Fruit fly (Drosophila melanogaster) Kc167 (cell line): ENCODE measurements around the gene CG43354.

Experiments
- Myc ChIP-seq: fragments of >200 bp; optimal IDR thresholded peaks from 2 replicates; lab custom pipeline; 2017; ENCODE audit warnings: missing external identifiers
- Sin3A ChIP-seq: fragments of >200 bp; optimal IDR thresholded peaks from 2 replicates; lab custom pipeline; 2018; ENCODE audit warnings: missing external identifiers
- h ChIP-seq: fragments of >200 bp; optimal IDR thresholded peaks from 3 replicates; lab custom pipeline; 2018; ENCODE audit warnings: missing external identifiers
- insv ChIP-seq: fragments of >200 bp; optimal IDR thresholded peaks from 3 replicates; lab custom pipeline; 2018; ENCODE audit warnings: missing external identifiers
- psq ChIP-seq: fragments of >200 bp; optimal IDR thresholded peaks from 2 replicates; lab custom pipeline; 2017; ENCODE audit warnings: missing external identifiers
- ttk ChIP-seq: sonication (Bioruptor generic); optimal IDR thresholded peaks from 2 replicates; lab custom pipeline; 2017; ENCODE audit warnings: missing external identifiers

Gene CG43354

DNA sequence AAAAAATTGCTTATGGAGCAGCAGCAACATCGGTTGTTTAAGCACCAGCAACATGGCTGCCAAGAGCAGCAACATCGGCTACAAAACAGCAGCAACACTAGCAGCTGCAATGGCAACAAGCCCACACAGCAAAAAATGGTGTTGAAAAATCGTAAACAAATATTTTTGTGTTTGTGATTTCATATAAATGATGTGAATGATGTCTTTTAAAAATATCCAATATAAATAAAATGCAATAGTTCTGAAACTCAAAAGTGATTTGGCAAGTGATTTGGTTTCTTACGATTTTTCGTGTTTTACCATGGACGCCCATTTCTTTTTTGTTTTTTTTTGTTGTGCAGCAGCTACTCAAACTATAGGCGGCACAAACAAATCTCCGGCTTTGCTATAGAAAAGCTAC, 22.4 kb upstream of the CG43354 start:
- no peak for TF ChIP-seq ttk (lab: Kevin White, UChicago)
- no peak for TF ChIP-seq h (lab: Kevin White, UChicago)
- TF ChIP-seq Sin3A = no peak
- no peak for TF ChIP-seq psq (lab: Kevin White, UChicago)
- TF ChIP-seq Myc = no peak
- TF ChIP-seq insv (lab: Kevin White, UChicago) = no peak

DNA sequence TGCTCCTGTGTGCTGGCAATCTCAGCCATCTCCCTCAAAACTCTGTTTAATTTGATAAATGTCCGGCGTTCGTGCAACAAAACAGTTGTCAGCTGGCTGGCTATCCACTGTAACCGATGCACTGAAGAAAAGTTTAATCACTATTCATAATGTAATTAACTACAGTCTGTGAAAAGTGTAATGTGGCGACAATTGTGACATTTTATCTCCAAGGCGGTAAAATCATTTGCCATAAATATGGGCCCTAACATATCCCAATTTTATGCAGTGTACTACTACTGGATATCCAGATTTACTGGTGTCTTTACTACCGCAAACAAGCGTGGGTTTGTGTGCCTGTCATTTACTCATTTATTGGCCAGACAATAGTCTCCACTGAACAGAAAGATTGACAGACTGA, 19.5 kb upstream of the CG43354 start:
- TF ChIP-seq insv (lab: Kevin White, UChicago) (no peak), Myc (no peak), Sin3A (no peak), ttk (lab: Kevin White, UChicago) (no peak), h (lab: Kevin White, UChicago) (no peak), psq (lab: Kevin White, UChicago) (no peak)

- no peak for TF ChIP-seq ttk (lab: Kevin White, UChicago)
- TF ChIP-seq psq (lab: Kevin White, UChicago) = no peak
- no peak for TF ChIP-seq Myc
- TF ChIP-seq insv (lab: Kevin White, UChicago) = no peak
- TF ChIP-seq h (lab: Kevin White, UChicago) = no peak
- TF ChIP-seq Sin3A = no peak
Observed at dm6 chr2L:18327592-18328078, 18.4 kb upstream of the CG43354 start.

dm6 chr2L:18327007-18327406, 17.8 kb upstream of the CG43354 start:
- TF ChIP-seq ttk (lab: Kevin White, UChicago) = no peak
- no peak for TF ChIP-seq insv (lab: Kevin White, UChicago)
- TF ChIP-seq Sin3A = no peak
- no peak for TF ChIP-seq h (lab: Kevin White, UChicago)
- no peak for TF ChIP-seq psq (lab: Kevin White, UChicago)
- TF ChIP-seq Myc = no peak

DNA sequence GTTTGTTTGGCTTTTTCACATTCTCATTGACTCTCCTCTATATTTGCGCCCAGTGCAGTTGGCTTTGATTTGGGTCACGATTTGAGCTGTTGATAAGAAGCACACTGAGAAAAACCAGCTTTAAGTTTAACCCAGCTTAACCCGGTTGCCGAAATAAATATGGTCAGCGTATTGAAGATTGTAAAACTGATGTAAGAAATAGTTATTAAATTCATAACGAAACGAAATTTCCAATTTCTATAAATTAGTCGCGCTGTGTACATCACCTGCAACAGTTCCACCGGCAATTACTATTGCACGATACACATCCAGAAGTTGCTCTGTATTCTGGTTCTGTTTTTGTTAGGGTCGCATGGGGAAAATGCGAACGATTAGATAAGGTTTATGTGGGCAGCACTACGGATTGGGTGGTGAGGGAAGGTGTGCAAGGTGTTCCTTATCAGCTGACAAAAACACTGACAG, 15.9 kb upstream of the CG43354 start:
- TF ChIP-seq insv (lab: Kevin White, UChicago) = no peak
- TF ChIP-seq psq (lab: Kevin White, UChicago) = no peak
- no peak for TF ChIP-seq Sin3A
- TF ChIP-seq Myc = no peak
- no peak for TF ChIP-seq ttk (lab: Kevin White, UChicago)
- no peak for TF ChIP-seq h (lab: Kevin White, UChicago)

DNA sequence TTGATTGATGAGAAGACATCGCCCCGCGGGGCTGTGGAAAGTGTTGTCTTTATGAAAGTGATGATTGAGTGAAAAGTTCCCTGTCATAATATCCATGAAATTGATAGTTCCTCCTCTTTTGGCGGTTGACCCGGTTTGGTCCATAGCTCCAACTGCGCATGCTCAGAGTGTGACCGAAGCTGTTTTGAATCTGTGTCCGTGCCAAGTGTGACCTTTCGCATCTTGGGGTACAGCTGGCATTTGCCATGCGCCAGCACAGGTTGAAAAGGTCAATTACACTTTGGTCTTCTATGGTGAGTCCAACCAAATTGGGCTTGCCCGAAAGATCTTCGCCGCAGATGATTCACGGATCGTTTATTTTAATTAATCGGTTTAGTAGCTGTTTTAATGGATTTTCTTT, 11.7 kb upstream of the CG43354 start:
- TF ChIP-seq ttk (lab: Kevin White, UChicago) = no peak
- TF ChIP-seq Sin3A = no peak
- no peak for TF ChIP-seq Myc
- no peak for TF ChIP-seq psq (lab: Kevin White, UChicago)
- no peak for TF ChIP-seq h (lab: Kevin White, UChicago)
- TF ChIP-seq insv (lab: Kevin White, UChicago) = no peak

DNA sequence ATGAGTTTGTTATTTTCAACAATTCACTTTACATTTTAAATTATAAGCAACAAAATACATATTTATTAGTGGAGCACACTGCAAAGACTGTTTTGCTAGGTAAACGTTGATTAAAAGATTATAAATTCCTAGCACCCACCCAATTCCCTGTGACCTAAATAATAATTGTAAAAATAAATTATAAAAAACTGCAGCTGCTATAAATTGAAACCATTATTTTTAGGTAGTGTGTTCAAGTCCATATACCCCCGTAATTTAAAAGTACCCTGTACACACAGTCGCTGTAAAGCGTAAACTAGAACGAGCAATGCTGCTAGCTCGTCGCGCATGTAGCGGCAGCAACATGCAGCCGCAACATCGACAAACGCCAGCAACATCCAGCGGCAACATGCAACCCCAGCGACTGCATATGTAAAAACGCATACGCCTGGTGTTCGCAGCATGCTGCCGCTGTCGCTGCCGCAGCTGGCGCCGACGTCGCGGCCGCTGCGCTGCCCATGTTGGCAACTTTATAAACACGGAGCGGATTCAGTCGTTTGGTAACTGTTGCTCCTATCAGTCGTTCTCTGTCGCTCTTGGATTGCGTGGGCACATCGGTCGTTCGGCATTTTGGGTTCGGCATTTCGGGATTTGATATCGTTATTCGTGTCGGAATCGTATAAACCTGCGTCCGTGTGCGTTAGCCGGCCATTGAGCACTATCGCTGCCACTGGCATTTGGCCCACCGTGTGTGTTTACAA, 10.5 kb upstream of the CG43354 start, which contains the start of gene Fas3:
Gene Fas3, plus strand, starts transcription at position 526 of the 740 bp plus-strand sequence.
- TF ChIP-seq h (lab: Kevin White, UChicago) = no peak

dm6 chr2L:18315454-18315853, 6.2 kb upstream of the CG43354 start:
- no peak for TF ChIP-seq Sin3A
- TF ChIP-seq h (lab: Kevin White, UChicago) = no peak
- TF ChIP-seq psq (lab: Kevin White, UChicago) = no peak
- no peak for TF ChIP-seq Myc
- no peak for TF ChIP-seq ttk (lab: Kevin White, UChicago)
- no peak for TF ChIP-seq insv (lab: Kevin White, UChicago)

DNA sequence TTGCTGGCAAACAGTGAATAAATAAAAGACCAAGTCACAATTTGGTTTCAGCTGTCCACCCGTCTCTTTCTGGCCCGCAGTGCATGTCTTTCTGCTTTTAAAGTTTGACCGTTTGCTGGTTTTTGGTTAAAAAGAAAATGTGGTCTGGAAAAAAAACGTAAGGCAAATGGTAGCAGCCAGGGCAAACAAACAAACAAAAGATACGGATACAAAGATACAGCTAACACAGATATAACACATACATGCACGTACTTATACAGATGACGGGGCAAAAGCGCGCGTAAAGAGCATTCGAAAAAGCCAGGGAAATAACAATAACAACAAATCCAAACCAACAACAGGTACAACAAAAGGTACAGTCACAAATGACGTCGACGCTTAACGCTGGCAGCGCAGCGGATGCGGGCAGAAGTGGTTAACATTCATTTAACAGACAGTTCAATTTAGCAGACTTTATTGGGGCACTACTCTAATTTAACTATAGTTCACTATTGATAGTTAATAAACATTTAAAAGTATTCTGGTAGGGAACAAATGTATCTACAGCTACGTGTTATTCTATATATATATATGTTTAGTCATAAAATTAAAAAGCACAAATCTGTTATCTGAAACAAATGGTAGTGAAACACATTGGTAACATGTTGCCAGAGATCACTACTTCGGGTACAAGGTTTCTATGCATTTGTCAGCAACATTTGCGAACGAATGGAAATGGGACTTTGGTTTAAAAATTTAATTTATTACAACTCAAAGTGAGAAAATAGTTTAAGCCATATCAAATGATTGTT, 4.9 kb upstream of the CG43354 start:
- TF ChIP-seq Myc = no peak
- no peak for TF ChIP-seq psq (lab: Kevin White, UChicago)
- TF ChIP-seq ttk (lab: Kevin White, UChicago) = no peak
- TF ChIP-seq Sin3A = no peak

- TF ChIP-seq Myc = no peak
- no peak for TF ChIP-seq psq (lab: Kevin White, UChicago)
- no peak for TF ChIP-seq insv (lab: Kevin White, UChicago)
- TF ChIP-seq h (lab: Kevin White, UChicago) = no peak
- TF ChIP-seq ttk (lab: Kevin White, UChicago) = no peak
Observed at dm6 chr2L:18312309-18312708, 3.1 kb upstream of the CG43354 start.

DNA sequence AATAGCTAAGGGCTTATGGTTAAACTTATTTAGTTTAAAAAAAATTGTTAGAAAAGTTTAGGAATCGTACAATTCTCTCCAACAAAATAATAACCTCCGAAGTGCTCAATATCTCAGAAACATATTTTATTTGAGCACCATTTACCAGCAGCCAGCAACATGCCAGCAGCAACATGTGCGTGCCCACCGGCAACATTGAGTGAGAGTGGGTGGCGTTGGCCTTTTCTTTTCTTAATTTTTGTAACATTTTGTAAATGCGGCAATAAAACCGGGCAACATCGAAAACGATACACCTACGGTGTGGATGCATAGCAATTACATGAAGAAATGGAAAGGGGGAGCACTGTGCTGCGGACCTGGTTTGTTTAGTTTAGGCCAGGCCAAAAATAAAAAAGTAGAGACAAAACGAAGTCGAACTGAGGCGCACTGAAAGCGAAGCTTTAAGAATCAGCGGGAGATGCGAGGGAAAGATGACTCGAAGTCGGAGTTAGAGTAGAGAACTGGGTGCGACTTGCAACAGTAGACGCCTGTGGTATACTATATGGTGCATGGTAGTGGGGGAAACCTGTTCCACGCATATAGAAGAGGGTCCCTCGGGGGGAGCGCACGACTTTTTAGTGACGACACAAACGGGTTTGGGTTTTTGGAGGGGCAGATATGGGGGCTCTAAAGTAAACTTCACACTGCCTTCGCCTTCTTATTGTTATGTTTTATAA, 2.5 kb upstream of the CG43354 start:
- no peak for TF ChIP-seq ttk (lab: Kevin White, UChicago)
- TF ChIP-seq h (lab: Kevin White, UChicago) = no peak
- TF ChIP-seq psq (lab: Kevin White, UChicago) = no peak
- TF ChIP-seq Myc = no peak
- TF ChIP-seq insv (lab: Kevin White, UChicago) = no peak
- TF ChIP-seq Sin3A = no peak

DNA sequence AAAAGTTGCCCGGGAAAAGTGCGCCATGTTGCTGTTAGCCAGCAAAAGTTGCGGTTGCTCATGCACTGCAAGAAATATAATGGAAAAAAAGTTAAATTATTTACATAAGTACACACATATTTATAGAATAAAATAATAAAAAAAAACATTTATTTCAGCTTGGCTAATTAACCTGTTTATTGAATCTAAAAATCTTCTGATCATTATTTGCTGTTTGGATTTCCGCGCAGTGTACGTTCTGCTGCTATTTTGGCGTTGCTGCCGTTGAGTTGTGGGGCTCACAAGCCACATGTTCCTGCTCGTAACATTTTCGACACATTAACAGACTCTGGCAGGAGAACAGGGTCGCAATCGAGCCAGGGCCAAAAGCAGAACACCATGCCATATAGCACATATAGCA, 1.2 kb upstream of the CG43354 start:
- TF ChIP-seq psq (lab: Kevin White, UChicago) (no peak), ttk (lab: Kevin White, UChicago) (no peak), Sin3A (no peak), insv (lab: Kevin White, UChicago) (no peak), Myc (no peak), h (lab: Kevin White, UChicago) (no peak)
